Worm (Caenorhabditis elegans): ENCODE results near the gene F07C4.6.

The F07C4.6 gene

ce11 chrV:7629504-7629903 is 2.9 kb downstream of the F07C4.6 start, which contains the start of gene srd-30:
TSS of gene srd-30 (plus strand) at chrV:7629804.
- TF ChIP-seq pha-4 (tag; optimal IDR thresholded peaks at IDR 0.05): no peak
- no peak for TF ChIP-seq lin-39 (tag; optimal IDR thresholded peaks at IDR 0.05)
- TF ChIP-seq R02D3.7 (tag; optimal IDR thresholded peaks at IDR 0.05): no peak
- TF ChIP-seq ceh-9 (tag; optimal IDR thresholded peaks at IDR 0.05): no peak
- TF ChIP-seq nfya-1 (tag; optimal IDR thresholded peaks at IDR 0.05; ENCODE audit: insufficient read depth): no peak
- no peak for TF ChIP-seq nhr-67 (tag; optimal IDR thresholded peaks at IDR 0.05)
- TF ChIP-seq elt-2 (tag; optimal IDR thresholded peaks at IDR 0.05): no peak

ce11 chrV:7631732-7632131 is 5.1 kb downstream of the F07C4.6 start, which contains the start of gene srd-25:
TSS of gene srd-25 (plus strand) at chrV:7632032.
- TF ChIP-seq fkh-10 (GFP tag; optimal IDR thresholded peaks at IDR 0.05) (no peak), nhr-12 (tag; optimal IDR thresholded peaks at IDR 0.05) (no peak), nhr-11 (tag; optimal IDR thresholded peaks at IDR 0.05) (no peak), nhr-237 (tag; optimal IDR thresholded peaks at IDR 0.05) (no peak), ceh-16 (tag; optimal IDR thresholded peaks at IDR 0.05) (no peak), ztf-4 (tag; optimal IDR thresholded peaks at IDR 0.05) (no peak), ama-1 (optimal IDR thresholded peaks at IDR 0.05) (no peak), pha-4 (tag; optimal IDR thresholded peaks at IDR 0.05) (no peak)

ce11 chrV:7634657-7635056 is 8.0 kb downstream of the F07C4.6 start, which contains the start of gene srd-31:
TSS of gene srd-31 (minus strand) at chrV:7634757.
- TF ChIP-seq lin-39 (tag; optimal IDR thresholded peaks at IDR 0.05): no peak
- no peak for TF ChIP-seq elt-2 (tag; optimal IDR thresholded peaks at IDR 0.05)
- no peak for TF ChIP-seq fos-1 (tag; optimal IDR thresholded peaks at IDR 0.05)
- no peak for TF ChIP-seq egl-27 (tag; optimal IDR thresholded peaks at IDR 0.05)
- TF ChIP-seq nhr-12 (tag; optimal IDR thresholded peaks at IDR 0.05): no peak
- TF ChIP-seq nhr-11 (tag; optimal IDR thresholded peaks at IDR 0.05): no peak
- no peak for TF ChIP-seq tbx-2 (tag; optimal IDR thresholded peaks at IDR 0.05)
- TF ChIP-seq fkh-2 (tag; optimal IDR thresholded peaks at IDR 0.05): no peak
- no peak for TF ChIP-seq nhr-76 (tag; optimal IDR thresholded peaks at IDR 0.05)
- TF ChIP-seq zag-1 (tag; optimal IDR thresholded peaks at IDR 0.05): no peak
- TF ChIP-seq nhr-23 (tag; optimal IDR thresholded peaks at IDR 0.05): no peak
- no peak for TF ChIP-seq lsy-12 (tag; optimal IDR thresholded peaks at IDR 0.05)

- no peak for TF ChIP-seq aly-2 (tag; optimal IDR thresholded peaks at IDR 0.05)
- TF ChIP-seq mdl-1 (tag; optimal IDR thresholded peaks at IDR 0.05): no peak
- no peak for TF ChIP-seq elt-3 (tag; optimal IDR thresholded peaks at IDR 0.05)
- no peak for TF ChIP-seq pha-4 (tag; optimal IDR thresholded peaks at IDR 0.05)
- no peak for TF ChIP-seq daf-12 (tag; optimal IDR thresholded peaks at IDR 0.05)
- TF ChIP-seq skn-1 (tag; optimal IDR thresholded peaks at IDR 0.05): no peak
- TF ChIP-seq pqm-1 (tag; optimal IDR thresholded peaks at IDR 0.05): no peak
- TF ChIP-seq ceh-28 (tag; optimal IDR thresholded peaks at IDR 0.05): no peak
- TF ChIP-seq lin-15B (tag; optimal IDR thresholded peaks at IDR 0.05): no peak
- TF ChIP-seq tbx-2 (tag; optimal IDR thresholded peaks at IDR 0.05): no peak
- TF ChIP-seq zag-1 (tag; optimal IDR thresholded peaks at IDR 0.05): no peak
- no peak for TF ChIP-seq fkh-10 (GFP tag; optimal IDR thresholded peaks at IDR 0.05)
Measured at ce11 chrV:7635469-7635868, 8.8 kb downstream of the F07C4.6 start, which contains the start of gene srd-29. TSS of gene srd-29 (plus strand) at chrV:7635769.

- no peak for TF ChIP-seq fkh-2 (tag; optimal IDR thresholded peaks at IDR 0.05)
- no peak for TF ChIP-seq lsy-12 (tag; optimal IDR thresholded peaks at IDR 0.05)
- no peak for TF ChIP-seq ztf-11 (tag; optimal IDR thresholded peaks at IDR 0.05)
- no peak for TF ChIP-seq nhr-12 (tag; optimal IDR thresholded peaks at IDR 0.05)
- no peak for TF ChIP-seq ceh-28 (tag; optimal IDR thresholded peaks at IDR 0.05)
- TF ChIP-seq R02D3.7 (tag; optimal IDR thresholded peaks at IDR 0.05): no peak
- TF ChIP-seq mdl-1 (tag; optimal IDR thresholded peaks at IDR 0.05): no peak
- TF ChIP-seq fos-1 (tag; optimal IDR thresholded peaks at IDR 0.05): no peak
- TF ChIP-seq lin-15B (tag; optimal IDR thresholded peaks at IDR 0.05): no peak
- no peak for TF ChIP-seq ceh-16 (tag; optimal IDR thresholded peaks at IDR 0.05)
- TF ChIP-seq fkh-10 (GFP tag; optimal IDR thresholded peaks at IDR 0.05): no peak
- TF ChIP-seq unc-39 (tag; optimal IDR thresholded peaks at IDR 0.05): no peak
- TF ChIP-seq aly-2 (tag; optimal IDR thresholded peaks at IDR 0.05): no peak
- TF ChIP-seq skn-1 (tag; optimal IDR thresholded peaks at IDR 0.05): no peak
- no peak for TF ChIP-seq egl-5 (tag; optimal IDR thresholded peaks at IDR 0.05)
- no peak for TF ChIP-seq nhr-76 (tag; optimal IDR thresholded peaks at IDR 0.05)
- TF ChIP-seq nhr-237 (tag; optimal IDR thresholded peaks at IDR 0.05): no peak
- TF ChIP-seq pqm-1 (tag; optimal IDR thresholded peaks at IDR 0.05): no peak
Measured at ce11 chrV:7637801-7638200, 11.2 kb downstream of the F07C4.6 start, which contains the start of gene clec-45. TSS of gene clec-45 (plus strand) at chrV:7638101.

Measured in whole organism, L3 larva.